In the genomic region with DNA sequence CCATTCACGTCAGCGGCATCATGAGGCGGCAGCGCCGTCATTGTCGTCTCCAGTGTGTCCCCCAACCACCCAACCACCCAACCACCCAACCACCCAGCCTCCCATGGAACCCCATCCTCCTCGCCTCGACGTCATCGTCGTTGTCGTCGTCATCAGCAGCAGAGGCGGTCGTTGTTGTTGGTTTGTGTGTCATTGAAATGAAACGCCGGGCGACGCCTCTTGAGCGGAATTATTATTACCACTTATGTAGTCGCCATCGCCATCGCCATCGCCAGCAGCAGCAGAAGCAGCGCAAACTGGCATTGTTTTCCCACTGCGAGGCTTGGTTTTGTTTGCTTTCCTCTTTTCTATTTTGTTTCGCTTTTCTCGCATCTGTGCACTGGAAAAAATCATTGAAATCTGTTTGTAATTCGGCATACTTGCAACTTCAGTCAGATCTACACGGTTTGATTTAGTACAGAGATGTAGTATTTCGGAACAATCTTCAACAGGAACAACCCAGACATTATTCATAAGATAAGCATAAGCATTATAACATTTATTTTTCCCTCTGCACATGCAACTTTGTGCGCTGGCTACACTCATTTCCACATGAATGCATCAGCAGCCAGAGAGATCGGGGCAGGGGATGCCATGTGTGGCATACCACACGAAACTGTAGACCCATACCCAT, we compare ENCODE assay signal across 1 fruit fly cellular context.
TF ChIP-seq lines count a peak whose summit lies in the region.

No protein-coding gene starts in this region.

TF ChIP-seq in whole organism, embryonic, 481 proteins besides CTCF, POLR2A, EP300 and RAD21 (continued from another document and continues in another):
- TF ChIP-seq Mrtf (GFP tag; IDR thresholded peaks at IDR 0.05; lab: Robert Waterston, UW) = peak; percentile 87
- TF ChIP-seq CG16813 (GFP tag; IDR thresholded peaks at IDR 0.05; lab: Robert Waterston, UW; ENCODE audit: partially characterized antibody) = no peak
- TF ChIP-seq kay (GFP tag; optimal IDR thresholded peaks at IDR 0.05; lab: Kevin White, UChicago) = peak; percentile 94
- peak; percentile 97 for TF ChIP-seq Hr3 (GFP tag; optimal IDR thresholded peaks at IDR 0.05; lab: Kevin White, UChicago)
- peak; percentile 99 for TF ChIP-seq Ets65A (GFP tag; lab: Kevin White, UChicago)
- TF ChIP-seq CG33557 (GFP tag; optimal IDR thresholded peaks at IDR 0.05; lab: Kevin White, UChicago) = peak; percentile 96
- peak; percentile 87 for TF ChIP-seq ssp (GFP tag; IDR thresholded peaks at IDR 0.05; lab: Robert Waterston, UW)
- TF ChIP-seq CG10654 (GFP tag; optimal IDR thresholded peaks at IDR 0.05; lab: Kevin White, UChicago) = peak; percentile 97
- peak; percentile 17 for TF ChIP-seq D19B (GFP tag; optimal IDR thresholded peaks at IDR 0.05; lab: Kevin White, UChicago)
- peak; percentile 98 for TF ChIP-seq CG8944 (GFP tag; optimal IDR thresholded peaks at IDR 0.05; lab: Kevin White, UChicago)
- peak; percentile 98 for TF ChIP-seq CG15696 (tag; optimal IDR thresholded peaks at IDR 0.05; lab: Kevin White, UChicago)
- 0 out of 2 replicates have a peak, but pooled peaks have one; percentile 20 for TF ChIP-seq cas (GFP tag; IDR thresholded peaks at IDR 0.05; lab: Robert Waterston, UW)
- TF ChIP-seq Neu2 (GFP tag; optimal IDR thresholded peaks at IDR 0.05; lab: Kevin White, UChicago; ENCODE audit: borderline replicate concordance) = peak; percentile 96
- peak; percentile 99 for TF ChIP-seq fd64A (GFP tag; optimal IDR thresholded peaks at IDR 0.05; lab: Kevin White, UChicago)
- peak; percentile 93 for TF ChIP-seq Ptx1 (GFP tag; IDR thresholded peaks at IDR 0.05; lab: Robert Waterston, UW)
- TF ChIP-seq CG13624 (GFP tag; optimal IDR thresholded peaks at IDR 0.05; lab: Kevin White, UChicago) = peak; percentile 89
- peak; percentile 84 for TF ChIP-seq CG4282 (GFP tag; optimal IDR thresholded peaks at IDR 0.05; lab: Kevin White, UChicago)
- no peak for TF ChIP-seq luna (GFP tag; optimal IDR thresholded peaks at IDR 0.05; lab: Kevin White, UChicago)
- TF ChIP-seq Vsx1 (GFP tag; optimal IDR thresholded peaks at IDR 0.05; lab: Kevin White, UChicago) = peak; percentile 90
- peak; percentile 94 for TF ChIP-seq nau (GFP tag; optimal IDR thresholded peaks at IDR 0.05; lab: Kevin White, UChicago)
- TF ChIP-seq tna (GFP tag; IDR thresholded peaks at IDR 0.05; lab: Robert Waterston, UW; ENCODE audit: partially characterized antibody) = no peak
- TF ChIP-seq disco-r (GFP tag; optimal IDR thresholded peaks at IDR 0.05; lab: Kevin White, UChicago) = peak; percentile 94
- TF ChIP-seq stwl (tag; optimal IDR thresholded peaks at IDR 0.05; lab: Kevin White, UChicago) = peak; percentile 93
- TF ChIP-seq CG31365 (tag; optimal IDR thresholded peaks at IDR 0.05; lab: Kevin White, UChicago) = peak; percentile 88
- TF ChIP-seq HHEX (GFP tag; optimal IDR thresholded peaks at IDR 0.05; lab: Kevin White, UChicago) = peak; percentile 92
- peak; percentile 88 for TF ChIP-seq Nf-YB (GFP tag; optimal IDR thresholded peaks at IDR 0.05; lab: Kevin White, UChicago)
- peak; percentile 99 for TF ChIP-seq NC2β (GFP tag; optimal IDR thresholded peaks at IDR 0.05; lab: Kevin White, UChicago)
- peak; percentile 96 for TF ChIP-seq CG1792 (GFP tag; optimal IDR thresholded peaks at IDR 0.05; lab: Kevin White, UChicago)
- TF ChIP-seq CG14667 (GFP tag; IDR thresholded peaks at IDR 0.05; lab: Robert Waterston, UW) = peak; percentile 92
- peak; percentile 98 for TF ChIP-seq gem (tag; optimal IDR thresholded peaks at IDR 0.05; lab: Kevin White, UChicago)
- TF ChIP-seq CG6813 (GFP tag; optimal IDR thresholded peaks at IDR 0.05; lab: Kevin White, UChicago) = peak; percentile 97
- peak; percentile 66 for TF ChIP-seq CG18011 (GFP tag; optimal IDR thresholded peaks at IDR 0.05; lab: Kevin White, UChicago)
- peak; percentile 99 for TF ChIP-seq fd96Cb (tag; optimal IDR thresholded peaks at IDR 0.05; lab: Kevin White, UChicago)
- TF ChIP-seq ac (GFP tag; optimal IDR thresholded peaks at IDR 0.05; lab: Kevin White, UChicago) = peak; percentile 98
- TF ChIP-seq CG2875 (GFP tag; optimal IDR thresholded peaks at IDR 0.05; lab: Kevin White, UChicago) = peak; percentile 99
- peak; percentile 97 for TF ChIP-seq pb (GFP tag; optimal IDR thresholded peaks at IDR 0.05; lab: Kevin White, UChicago)
- peak; percentile 93 for TF ChIP-seq tup (GFP tag; optimal IDR thresholded peaks at IDR 0.05; lab: Kevin White, UChicago)
- TF ChIP-seq NK7.1 (GFP tag; optimal IDR thresholded peaks at IDR 0.05; lab: Kevin White, UChicago) = peak; percentile 96
- TF ChIP-seq br (optimal IDR thresholded peaks at IDR 0.05; lab: Kevin White, UChicago) = no peak
- peak; percentile 93 for TF ChIP-seq CG4854 (GFP tag; optimal IDR thresholded peaks at IDR 0.05; lab: Kevin White, UChicago)
- TF ChIP-seq CG18764 (GFP tag; optimal IDR thresholded peaks at IDR 0.05; lab: Kevin White, UChicago) = peak; percentile 97
- peak; percentile 99 for TF ChIP-seq bsh (GFP tag; optimal IDR thresholded peaks at IDR 0.05; lab: Kevin White, UChicago)
- 0 out of 3 replicates have a peak, but pooled peaks have one; percentile 39 for TF ChIP-seq CG6791 (GFP tag; IDR thresholded peaks at IDR 0.05; lab: Robert Waterston, UW; ENCODE audit: partially characterized antibody)
- no peak for TF ChIP-seq Hr39 (optimal IDR thresholded peaks at IDR 0.05; lab: Kevin White, UChicago)
- peak; percentile 92 for TF ChIP-seq CG17802 (tag; optimal IDR thresholded peaks at IDR 0.05; lab: Kevin White, UChicago)
- peak; percentile 98 for TF ChIP-seq btn (GFP tag; optimal IDR thresholded peaks at IDR 0.05; lab: Kevin White, UChicago)
- peak; percentile 99 for TF ChIP-seq CG9727 (GFP tag; optimal IDR thresholded peaks at IDR 0.05; lab: Kevin White, UChicago)
- no peak for TF ChIP-seq fru (optimal IDR thresholded peaks at IDR 0.05; lab: Kevin White, UChicago)
- peak; percentile 64 for TF ChIP-seq Ravus (GFP tag; IDR thresholded peaks at IDR 0.05; lab: Robert Waterston, UW)
- TF ChIP-seq ftz-f1 (GFP tag; optimal IDR thresholded peaks at IDR 0.05; lab: Kevin White, UChicago) = no peak
- TF ChIP-seq CG8290 (GFP tag; optimal IDR thresholded peaks at IDR 0.05; lab: Kevin White, UChicago) = peak; percentile 99
- peak; percentile 86 to 94 for TF ChIP-seq CG8290 (tag; optimal IDR thresholded peaks at IDR 0.05; lab: Kevin White, UChicago)
- no peak for TF ChIP-seq pfk (GFP tag; optimal IDR thresholded peaks at IDR 0.05; lab: Kevin White, UChicago)
- TF ChIP-seq usp (GFP tag; optimal IDR thresholded peaks at IDR 0.05; lab: Kevin White, UChicago) = no peak
- TF ChIP-seq Gsc (GFP tag; IDR thresholded peaks at IDR 0.05; lab: Robert Waterston, UW) = peak; percentile 93
- peak; percentile 86 for TF ChIP-seq NfI (GFP tag; optimal IDR thresholded peaks at IDR 0.05; lab: Kevin White, UChicago)
- TF ChIP-seq lbe (GFP tag; optimal IDR thresholded peaks at IDR 0.05; lab: Kevin White, UChicago) = peak; percentile 22
- TF ChIP-seq ttk (GFP tag; IDR thresholded peaks at IDR 0.05; lab: Robert Waterston, UW) = peak; percentile 92
- peak; percentile 96 for TF ChIP-seq CG1233 (GFP tag; optimal IDR thresholded peaks at IDR 0.05; lab: Kevin White, UChicago)
- peak; percentile 99 for TF ChIP-seq Sox102F (GFP tag; optimal IDR thresholded peaks at IDR 0.05; lab: Kevin White, UChicago)
- peak; percentile 98 for TF ChIP-seq Chrac-16 (GFP tag; optimal IDR thresholded peaks at IDR 0.05; lab: Kevin White, UChicago)
- peak; percentile 97 for TF ChIP-seq CG4707 (GFP tag; optimal IDR thresholded peaks at IDR 0.05; lab: Kevin White, UChicago)
- TF ChIP-seq chif (GFP tag; optimal IDR thresholded peaks at IDR 0.05; lab: Kevin White, UChicago) = peak; percentile 98 to 99
- TF ChIP-seq CG7928 (GFP tag; optimal IDR thresholded peaks at IDR 0.05; lab: Kevin White, UChicago) = peak; percentile 24
- TF ChIP-seq CG5245 (GFP tag; optimal IDR thresholded peaks at IDR 0.05; lab: Kevin White, UChicago) = peak; percentile 98
- TF ChIP-seq Sox100B (GFP tag; optimal IDR thresholded peaks at IDR 0.05; lab: Kevin White, UChicago) = peak; percentile 96
- TF ChIP-seq lmd (GFP tag; IDR thresholded peaks at IDR 0.05; lab: Robert Waterston, UW) = peak; percentile 93
- TF ChIP-seq CG2678 (tag; optimal IDR thresholded peaks at IDR 0.05; lab: Kevin White, UChicago) = peak; percentile 95
- peak; percentile 99 for TF ChIP-seq Six4 (GFP tag; optimal IDR thresholded peaks at IDR 0.05; lab: Kevin White, UChicago)
- TF ChIP-seq CG12942 (GFP tag; optimal IDR thresholded peaks at IDR 0.05; lab: Kevin White, UChicago) = peak; percentile 96
- peak in 1 of 2 experiments; percentile 90 for TF ChIP-seq tll (GFP tag; optimal IDR thresholded peaks at IDR 0.05; lab: Kevin White, UChicago)
- peak; percentile 99 for TF ChIP-seq az2 (GFP tag; optimal IDR thresholded peaks at IDR 0.05; lab: Kevin White, UChicago)
- TF ChIP-seq Mes4 (GFP tag; optimal IDR thresholded peaks at IDR 0.05; lab: Kevin White, UChicago) = peak; percentile 98
- no peak for TF ChIP-seq CG9932 (GFP tag; IDR thresholded peaks at IDR 0.05; lab: Robert Waterston, UW)
- TF ChIP-seq dan (GFP tag; IDR thresholded peaks at IDR 0.05; lab: Robert Waterston, UW) = peak; percentile 96
- TF ChIP-seq CG11085 (GFP tag; IDR thresholded peaks at IDR 0.05; lab: Robert Waterston, UW) = peak; percentile 65
- peak; percentile 96 for TF ChIP-seq CG33213 (GFP tag; optimal IDR thresholded peaks at IDR 0.05; lab: Kevin White, UChicago)
- TF ChIP-seq gsb-n (tag; optimal IDR thresholded peaks at IDR 0.05; lab: Kevin White, UChicago) = peak; percentile 99
- no peak for TF ChIP-seq Poxn (GFP tag; IDR thresholded peaks at IDR 0.05; lab: Robert Waterston, UW)
- peak; percentile 95 for TF ChIP-seq wor (GFP tag; IDR thresholded peaks at IDR 0.05; lab: Robert Waterston, UW)
- peak; percentile 97 for TF ChIP-seq CG7556 (GFP tag; optimal IDR thresholded peaks at IDR 0.05; lab: Kevin White, UChicago)
- TF ChIP-seq CG12744 (GFP tag; optimal IDR thresholded peaks at IDR 0.05; lab: Kevin White, UChicago) = peak; percentile 92
- no peak for TF ChIP-seq unc-4 (GFP tag; IDR thresholded peaks at IDR 0.05; lab: Robert Waterston, UW; ENCODE audit: partially characterized antibody)
- peak; percentile 66; the same call in 1 of the 3 replicates for TF ChIP-seq CG6175 (GFP tag; IDR thresholded peaks at IDR 0.05; lab: Robert Waterston, UW)
- peak; percentile 97 for TF ChIP-seq Awh (GFP tag; IDR thresholded peaks at IDR 0.05; lab: Robert Waterston, UW)
- peak; percentile 97 for TF ChIP-seq CG1602 (GFP tag; optimal IDR thresholded peaks at IDR 0.05; lab: Kevin White, UChicago)
- TF ChIP-seq CG42726 (GFP tag; IDR thresholded peaks at IDR 0.05; lab: Robert Waterston, UW; ENCODE audit: partially characterized antibody) = no peak
- TF ChIP-seq ap (GFP tag; IDR thresholded peaks at IDR 0.05; lab: Robert Waterston, UW) = peak; percentile 95
- TF ChIP-seq CG17361 (GFP tag; IDR thresholded peaks at IDR 0.05; lab: Robert Waterston, UW) = peak; percentile 98
- TF ChIP-seq HLHmδ (GFP tag; optimal IDR thresholded peaks at IDR 0.05; lab: Kevin White, UChicago) = peak; percentile 10
- TF ChIP-seq TFAM (GFP tag; optimal IDR thresholded peaks at IDR 0.05; lab: Kevin White, UChicago) = peak; percentile 94
- TF ChIP-seq D (optimal IDR thresholded peaks at IDR 0.05; lab: Kevin White, UChicago) = peak; percentile 56
- peak; percentile 100 for TF ChIP-seq D (GFP tag; optimal IDR thresholded peaks at IDR 0.05; lab: Kevin White, UChicago)
- TF ChIP-seq CG14441 (GFP tag; IDR thresholded peaks at IDR 0.05; lab: Robert Waterston, UW) = peak; percentile 80
- TF ChIP-seq corto (GFP tag; optimal IDR thresholded peaks at IDR 0.05; lab: Kevin White, UChicago) = no peak
- peak; percentile 80 for TF ChIP-seq Sry-β (GFP tag; optimal IDR thresholded peaks at IDR 0.05; lab: Kevin White, UChicago)
- peak; percentile 82 for TF ChIP-seq CG11247 (GFP tag; IDR thresholded peaks at IDR 0.05; lab: Robert Waterston, UW)
- peak; percentile 81 for TF ChIP-seq ab (GFP tag; optimal IDR thresholded peaks at IDR 0.05; lab: Kevin White, UChicago)
- TF ChIP-seq kni (GFP tag; optimal IDR thresholded peaks at IDR 0.05; lab: Kevin White, UChicago) = peak; percentile 87
- TF ChIP-seq eyg (GFP tag; optimal IDR thresholded peaks at IDR 0.05; lab: Kevin White, UChicago) = peak; percentile 93
- peak; percentile 99 for TF ChIP-seq CG31441 (GFP tag; IDR thresholded peaks at IDR 0.05; lab: Robert Waterston, UW)
- peak in 1 of 2 experiments; percentile 97 for TF ChIP-seq Eip74EF (GFP tag; optimal IDR thresholded peaks at IDR 0.05; lab: Kevin White, UChicago)
- TF ChIP-seq ken (GFP tag; IDR thresholded peaks at IDR 0.05; lab: Robert Waterston, UW) = peak; percentile 97
- TF ChIP-seq Optix (GFP tag; IDR thresholded peaks at IDR 0.05; lab: Robert Waterston, UW) = peak; percentile 98
- no peak for TF ChIP-seq CG7963 (GFP tag; IDR thresholded peaks at IDR 0.05; lab: Robert Waterston, UW; ENCODE audit: partially characterized antibody)
- TF ChIP-seq CG12219 (GFP tag; optimal IDR thresholded peaks at IDR 0.05; lab: Kevin White, UChicago) = peak; percentile 98
- TF ChIP-seq org-1 (GFP tag; optimal IDR thresholded peaks at IDR 0.05; lab: Kevin White, UChicago) = peak; percentile 97
- TF ChIP-seq dati (GFP tag; IDR thresholded peaks at IDR 0.05; lab: Robert Waterston, UW) = peak; percentile 93
- no peak for TF ChIP-seq sc (optimal IDR thresholded peaks at IDR 0.05; lab: Kevin White, UChicago)
- TF ChIP-seq sc (GFP tag; optimal IDR thresholded peaks at IDR 0.05; lab: Kevin White, UChicago) = peak; percentile 99
- no peak for TF ChIP-seq CG2129 (GFP tag; IDR thresholded peaks at IDR 0.05; lab: Robert Waterston, UW; ENCODE audit: partially characterized antibody)
- TF ChIP-seq CG10543 (GFP tag; optimal IDR thresholded peaks at IDR 0.05; lab: Kevin White, UChicago) = no peak
- peak; percentile 100 for TF ChIP-seq dmrt11E (tag; optimal IDR thresholded peaks at IDR 0.05; lab: Kevin White, UChicago)
- peak; percentile 96 for TF ChIP-seq da (GFP tag; optimal IDR thresholded peaks at IDR 0.05; lab: Kevin White, UChicago)
- TF ChIP-seq vnd (GFP tag; IDR thresholded peaks at IDR 0.05; lab: Robert Waterston, UW; ENCODE audit: partially characterized antibody) = no peak
- TF ChIP-seq CG30431 (GFP tag; optimal IDR thresholded peaks at IDR 0.05; lab: Kevin White, UChicago) = peak; percentile 99
- peak; percentile 98 for TF ChIP-seq dmrt99B (tag; optimal IDR thresholded peaks at IDR 0.05; lab: Kevin White, UChicago)
- peak; percentile 96 to 97 for TF ChIP-seq Pdp1 (GFP tag; optimal IDR thresholded peaks at IDR 0.05; lab: Kevin White, UChicago)
- peak; percentile 95 for TF ChIP-seq CG30403 (GFP tag; optimal IDR thresholded peaks at IDR 0.05; lab: Kevin White, UChicago)
- peak; percentile 64 for TF ChIP-seq CG9797 (GFP tag; optimal IDR thresholded peaks at IDR 0.05; lab: Kevin White, UChicago)
- TF ChIP-seq CG11093 (GFP tag; IDR thresholded peaks at IDR 0.05; lab: Robert Waterston, UW) = peak; percentile 96
- TF ChIP-seq Lim3 (GFP tag; IDR thresholded peaks at IDR 0.05; lab: Robert Waterston, UW) = peak; percentile 91
